Worm (Caenorhabditis elegans) whole organism, late embryonic: ENCODE results near the gene C05G5.1.
A peak's percentile ranks its signal among the peaks of the same experiment; 100 is the strongest.

Source experiments
- C08G9.2 ChIP-seq: sonication (generic microtip); optimal IDR thresholded peaks from 2 replicates; lab custom pipeline; 2016; ENCODE audit warnings: mild to moderate bottlenecking, missing genetic modification characterization, moderate library complexity, missing compliant biosample characterization
- F13H6.1 ChIP-seq: sonication (generic microtip); optimal IDR thresholded peaks from 2 replicates; lab custom pipeline; 2016; ENCODE audit warnings: missing genetic modification characterization, missing compliant biosample characterization
- T23F11.4 ChIP-seq: fragments of 200-800 bp; sonication (Bioruptor generic); optimal IDR thresholded peaks from 2 replicates; lab custom pipeline; 2018; ENCODE audit warnings: mild to moderate bottlenecking, missing genetic modification characterization, missing compliant biosample characterization
- ama-1 ChIP-seq: fragments of 150-350 bp; optimal IDR thresholded peaks from 2 replicates; lab custom pipeline; 2014
- ceh-24 ChIP-seq: sonication (generic microtip); optimal IDR thresholded peaks from 2 replicates; lab custom pipeline; 2016; ENCODE audit warnings: mild to moderate bottlenecking, missing genetic modification characterization, missing compliant biosample characterization
- ceh-30 ChIP-seq: fragments of 150-350 bp; optimal IDR thresholded peaks from 2 replicates; lab custom pipeline; 2014; ENCODE audit warnings: missing biosample characterization, missing genetic modification characterization
- ceh-31 ChIP-seq: sonication (generic microtip); optimal IDR thresholded peaks from 2 replicates; lab custom pipeline; 2016; ENCODE audit warnings: missing genetic modification characterization, missing compliant biosample characterization
- ceh-45 ChIP-seq: fragments of 200-800 bp; sonication (Bioruptor generic); IDR thresholded peaks from 2 replicates; pipeline ENCODE4 v1.3.6; 2022; ENCODE audit warnings: missing genetic modification reagents, missing genetic modification characterization, missing compliant biosample characterization
- ceh-48 ChIP-seq: sonication (generic microtip); optimal IDR thresholded peaks from 2 replicates; lab custom pipeline; 2016; ENCODE audit warnings: missing genetic modification characterization, inconsistent platforms, missing compliant biosample characterization
- dve-1 ChIP-seq: sonication (generic microtip); optimal IDR thresholded peaks from 2 replicates; lab custom pipeline; 2017; ENCODE audit warnings: antibody characterized with exemption, mild to moderate bottlenecking, missing genetic modification characterization, missing compliant biosample characterization
- elt-2 ChIP-seq: sonication (generic microtip); optimal IDR thresholded peaks from 2 replicates; lab custom pipeline; 2016; ENCODE audit warnings: missing genetic modification reagents, missing genetic modification characterization, missing compliant biosample characterization
- elt-4 ChIP-seq: sonication (generic microtip); optimal IDR thresholded peaks from 2 replicates; lab custom pipeline; 2016; ENCODE audit warnings: missing genetic modification characterization, missing compliant biosample characterization
- eyg-1 ChIP-seq: sonication (generic microtip); optimal IDR thresholded peaks from 2 replicates; lab custom pipeline; 2016; ENCODE audit warnings: missing genotype, missing genetic modification characterization, missing compliant biosample characterization
- fkh-10 ChIP-seq: fragments of 150-350 bp; optimal IDR thresholded peaks from 2 replicates; lab custom pipeline; 2014; ENCODE audit warnings: missing biosample characterization, missing genetic modification reagents, missing genetic modification characterization
- fkh-6 ChIP-seq: sonication (generic microtip); optimal IDR thresholded peaks from 2 replicates; lab custom pipeline; 2016; ENCODE audit warnings: missing genetic modification characterization, missing compliant biosample characterization
- hlh-13 ChIP-seq: fragments of 200-800 bp; sonication (Bioruptor generic); optimal IDR thresholded peaks from 2 replicates; lab custom pipeline; 2018; ENCODE audit warnings: mild to moderate bottlenecking, missing genetic modification characterization, missing compliant biosample characterization
- hlh-15 ChIP-seq: sonication (generic microtip); optimal IDR thresholded peaks from 2 replicates; lab custom pipeline; 2016; ENCODE audit warnings: missing genetic modification characterization, missing compliant biosample characterization
- hlh-8 ChIP-seq: sonication (generic microtip); optimal IDR thresholded peaks from 2 replicates; lab custom pipeline; 2016; ENCODE audit warnings: missing genotype, missing genetic modification characterization, missing compliant biosample characterization
- lin-11 ChIP-seq: fragments of 200-800 bp; sonication (Bioruptor generic); optimal IDR thresholded peaks from 2 replicates; lab custom pipeline; 2018; ENCODE audit warnings: mild to moderate bottlenecking, missing genetic modification characterization, missing compliant biosample characterization
- madf-2 ChIP-seq: sonication (generic microtip); optimal IDR thresholded peaks from 2 replicates; lab custom pipeline; 2017; ENCODE audit warnings: missing genetic modification characterization, missing compliant biosample characterization
- nfya-1 ChIP-seq: sonication (generic microtip); optimal IDR thresholded peaks from 2 replicates; lab custom pipeline; 2017; ENCODE audit warnings: missing genetic modification characterization, mild to moderate bottlenecking, missing compliant biosample characterization, antibody characterized with exemption, moderate library complexity
- nhr-11 ChIP-seq: fragments of 150-350 bp; optimal IDR thresholded peaks from 2 replicates; lab custom pipeline; 2014; ENCODE audit warnings: missing biosample characterization, missing genetic modification characterization
- odd-2 ChIP-seq: sonication (generic microtip); optimal IDR thresholded peaks from 2 replicates; lab custom pipeline; 2017; ENCODE audit warnings: antibody characterized with exemption, mild to moderate bottlenecking, missing genetic modification characterization, missing compliant biosample characterization
- pax-1 ChIP-seq: fragments of 150-350 bp; optimal IDR thresholded peaks from 2 replicates; lab custom pipeline; 2014; ENCODE audit warnings: missing biosample characterization, missing genetic modification characterization
- pha-4 ChIP-seq: fragments of 150-350 bp; optimal IDR thresholded peaks from 2 replicates; lab custom pipeline; 2018; ENCODE audit warnings: missing biosample characterization, missing genetic modification reagents, missing genetic modification characterization
- pros-1 ChIP-seq: fragments of 150-350 bp; optimal IDR thresholded peaks from 2 replicates; lab custom pipeline; 2014; ENCODE audit warnings: missing biosample characterization, missing genetic modification reagents, missing genetic modification characterization
- ref-2 ChIP-seq: sonication (generic microtip); optimal IDR thresholded peaks from 2 replicates; lab custom pipeline; 2016; ENCODE audit warnings: missing genetic modification characterization, missing compliant biosample characterization
- rnt-1 ChIP-seq: sonication (generic microtip); optimal IDR thresholded peaks from 2 replicates; lab custom pipeline; 2016; ENCODE audit warnings: missing genetic modification characterization, missing compliant biosample characterization
- sox-2 ChIP-seq: fragments of 200-800 bp; sonication (Bioruptor generic); IDR thresholded peaks from 2 replicates; pipeline ENCODE4 v1.3.6; 2022; ENCODE audit warnings: missing genetic modification reagents, missing genetic modification characterization, missing compliant biosample characterization
- tbx-2 ChIP-seq: sonication (generic microtip); optimal IDR thresholded peaks from 2 replicates; lab custom pipeline; 2016; ENCODE audit warnings: missing genetic modification characterization, missing compliant biosample characterization
- tbx-7 ChIP-seq: sonication (generic microtip); optimal IDR thresholded peaks from 2 replicates; lab custom pipeline; 2016; ENCODE audit warnings: missing genotype, missing genetic modification characterization, missing compliant biosample characterization
- ttx-3 ChIP-seq: sonication (generic microtip); optimal IDR thresholded peaks from 2 replicates; lab custom pipeline; 2016; ENCODE audit warnings: missing genetic modification reagents, missing genetic modification characterization, missing compliant biosample characterization
- unc-3 ChIP-seq, 2 experiments: fragments of 200-800 bp in 1 of 2; sonication (Bioruptor generic) in 1 of 2; sonication (generic microtip) in 1 of 2; conservative IDR thresholded peaks in 1 of 2; optimal IDR thresholded peaks in 1 of 2; 2 replicates each; pipeline versions ENCODE4 v1.3.6 to Lab custom; 2016 to 2022; ENCODE audit warnings: missing compliant biosample characterization in 2 of 2, missing genetic modification characterization in 2 of 2, missing genetic modification reagents in 1 of 2
- unc-42 ChIP-seq: sonication (generic microtip); optimal IDR thresholded peaks from 2 replicates; lab custom pipeline; 2016; ENCODE audit warnings: missing genotype, missing genetic modification characterization, missing compliant biosample characterization
- unc-55 ChIP-seq: sonication (generic microtip); optimal IDR thresholded peaks from 2 replicates; lab custom pipeline; 2017; ENCODE audit warnings: missing biosample characterization, missing genetic modification reagents, missing genetic modification characterization

C05G5.1 gene

DNA sequence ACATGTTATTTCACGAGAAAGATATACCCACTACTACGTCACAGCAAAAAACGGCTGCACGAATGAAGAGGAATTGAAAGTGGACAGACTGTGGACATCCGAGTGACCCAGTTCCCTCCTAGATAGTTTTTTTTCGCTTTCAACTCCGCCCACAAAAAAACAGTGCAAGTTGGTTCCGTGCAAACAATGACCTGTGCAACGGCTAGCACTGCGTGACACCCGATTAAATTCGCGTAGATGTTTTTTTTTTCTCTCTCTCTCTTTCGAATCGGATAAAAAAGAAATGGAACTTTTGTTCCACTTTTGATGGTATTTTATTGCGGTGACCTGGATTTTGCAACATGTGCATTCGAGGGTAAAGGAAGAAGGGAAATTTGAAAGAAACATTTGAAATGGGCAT is 5.3 kb upstream of the C05G5.1 start:
- no peak for TF ChIP-seq madf-2 (tag; lab: Kevin White, UChicago)
- TF ChIP-seq unc-3 (GFP tag; conservative IDR thresholded peaks at IDR 0.05; lab: Robert Waterston, UW) = no peak
- no peak for TF ChIP-seq unc-3 (tag; optimal IDR thresholded peaks at IDR 0.05; lab: Kevin White, UChicago)
- no peak for TF ChIP-seq ttx-3 (tag; lab: Kevin White, UChicago)
- TF ChIP-seq ama-1 = no peak
- TF ChIP-seq fkh-10 (GFP tag; lab: Kevin White, UChicago) = no peak
- no peak for TF ChIP-seq ceh-45 (GFP tag; lab: Robert Waterston, UW)

DNA sequence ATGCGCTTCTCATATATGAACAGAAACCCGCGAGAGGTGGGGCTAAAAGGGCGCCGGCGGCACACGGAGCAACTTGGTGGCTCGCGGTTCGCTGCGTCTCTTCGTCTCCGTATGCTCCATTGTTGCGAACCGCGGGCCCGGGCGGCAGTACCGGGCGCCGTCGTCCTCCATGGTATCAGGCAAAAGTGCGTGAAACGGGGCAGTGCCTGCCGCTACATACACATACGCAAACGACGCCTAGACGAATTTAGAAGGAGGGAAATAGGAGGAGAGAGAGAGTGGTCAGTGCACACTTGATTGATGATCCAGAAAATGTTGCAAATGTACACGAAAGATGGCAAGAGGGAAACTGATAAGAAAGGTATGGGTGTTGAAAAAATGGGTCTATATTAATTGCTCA is 4.6 kb upstream of the C05G5.1 start:
- no peak for TF ChIP-seq ceh-31 (tag; lab: Kevin White, UChicago)
- peak; percentile 0 for TF ChIP-seq elt-2
- no peak for TF ChIP-seq tbx-7
- TF ChIP-seq ceh-30 (tag; lab: Kevin White, UChicago) = no peak
- no peak for TF ChIP-seq nfya-1 (tag; lab: Kevin White, UChicago)
- no peak for TF ChIP-seq sox-2 (GFP tag; lab: Robert Waterston, UW)
- no peak for TF ChIP-seq nhr-11 (tag; lab: Kevin White, UChicago)
- TF ChIP-seq, all 69 proteins: peak for 1

DNA sequence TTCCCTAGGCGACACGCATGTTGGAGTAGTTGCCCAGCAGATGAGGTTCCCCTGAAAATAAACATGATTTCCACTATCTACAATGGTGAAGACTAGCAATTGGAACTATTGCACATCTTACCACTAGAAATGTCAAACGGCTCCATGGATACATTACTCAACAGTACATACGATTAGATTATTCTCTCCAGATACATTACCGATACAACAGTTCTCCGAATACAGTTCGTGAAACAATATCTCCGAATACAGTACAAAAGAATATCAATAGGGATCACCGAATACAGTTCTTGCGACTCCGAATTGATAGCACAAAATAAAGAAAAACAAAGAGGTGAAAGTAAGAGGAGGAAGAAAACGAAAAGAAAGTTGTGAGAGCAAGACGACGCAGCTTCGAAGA is 3.9 kb upstream of the C05G5.1 start, which contains the start of gene C05G5.7:
Gene C05G5.7, minus strand, starts transcription at position 1 of the 400 bp plus-strand sequence.
- TF ChIP-seq ceh-31 (tag; lab: Kevin White, UChicago) (no peak), fkh-6 (tag; lab: Kevin White, UChicago) (no peak), ceh-48 (tag; lab: Kevin White, UChicago) (no peak), hlh-13 (no peak), pros-1 (tag; lab: Kevin White, UChicago) (no peak), elt-4 (no peak), pha-4 (tag; lab: Kevin White, UChicago) (no peak), dve-1 (tag; lab: Kevin White, UChicago) (no peak), nhr-11 (tag; lab: Kevin White, UChicago) (no peak), unc-55 (GFP tag; lab: Kevin White, UChicago) (no peak)

DNA sequence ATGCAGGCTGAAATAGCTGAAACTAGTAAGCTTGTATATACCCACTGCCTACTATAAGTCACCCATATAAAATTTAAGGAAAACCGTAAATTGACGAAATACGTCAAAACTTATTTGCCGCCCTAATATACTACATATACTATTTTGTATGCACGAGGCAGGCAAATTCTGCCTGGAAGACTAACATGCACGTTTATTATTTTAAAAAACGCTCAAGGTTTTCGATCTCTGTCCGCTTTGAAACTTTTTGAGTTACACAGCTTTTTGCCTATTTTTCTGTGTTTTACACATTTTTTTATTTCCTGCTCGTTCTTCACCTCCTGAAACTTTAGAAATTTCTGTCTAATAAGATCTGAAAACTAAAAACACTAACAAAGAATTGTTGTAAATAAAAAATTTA is 3.3 kb upstream of the C05G5.1 start:
- TF ChIP-seq unc-42 = no peak
- no peak for TF ChIP-seq odd-2 (tag; lab: Kevin White, UChicago)
- TF ChIP-seq hlh-15 (tag; lab: Kevin White, UChicago) = no peak
- no peak for TF ChIP-seq lin-11
- TF ChIP-seq, all 69 proteins: peak for 0

DNA sequence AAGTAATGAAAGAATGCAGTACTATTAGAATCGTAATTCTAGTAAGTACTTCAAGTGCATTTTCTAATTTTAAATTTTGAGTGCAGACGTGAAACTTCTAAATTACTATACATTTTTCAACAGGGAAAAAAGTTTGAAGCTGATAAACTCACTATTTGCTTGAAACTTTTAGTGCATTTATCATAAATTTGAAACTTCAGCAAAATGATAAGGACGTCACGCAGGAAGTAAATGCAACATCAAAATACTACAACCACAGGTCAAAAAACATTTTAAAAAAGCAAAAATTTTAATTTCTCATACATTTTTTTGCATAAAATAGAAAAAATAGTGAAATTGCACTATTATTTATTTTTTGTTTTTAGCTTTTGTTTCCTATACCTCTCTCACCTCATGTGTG is 453 bp downstream of the C05G5.1 start:
- TF ChIP-seq tbx-2 (tag; lab: Kevin White, UChicago) (no peak), C08G9.2 (tag; lab: Kevin White, UChicago) (no peak), sox-2 (GFP tag; lab: Robert Waterston, UW) (no peak), F13H6.1 (tag; lab: Kevin White, UChicago) (no peak), ceh-48 (tag; lab: Kevin White, UChicago) (no peak), elt-2 (no peak), ceh-24 (tag; lab: Kevin White, UChicago) (no peak), eyg-1 (tag; lab: Kevin White, UChicago) (no peak), rnt-1 (tag; lab: Kevin White, UChicago) (no peak), hlh-8 (tag; lab: Kevin White, UChicago) (no peak), pax-1 (no peak), nfya-1 (tag; lab: Kevin White, UChicago) (no peak), T23F11.4 (GFP tag; lab: Kevin White, UChicago) (no peak), ref-2 (tag; lab: Kevin White, UChicago) (no peak)
